Worm (Caenorhabditis elegans) whole organism, L4 larva: ENCODE data around the gene C05C12.1.

ENCODE experiments used
- mxl-2 ChIP-seq: fragments of 200-800 bp; sonication (Bioruptor generic); conservative IDR thresholded peaks from 2 replicates; pipeline ENCODE4 v1.3.6; 2022; ENCODE audit warnings: missing genetic modification reagents, missing genetic modification characterization, missing compliant biosample characterization
- unc-39 ChIP-seq: sonication (generic microtip); optimal IDR thresholded peaks from 2 replicates; lab custom pipeline; 2017; ENCODE audit warnings: missing biosample characterization, missing genetic modification characterization
- ztf-11 ChIP-seq: fragments of 150-350 bp; optimal IDR thresholded peaks from 2 replicates; lab custom pipeline; 2014; ENCODE audit warnings: missing biosample characterization, missing genetic modification characterization

ce11 chrIV:11276026-11276425 lies 22.2 kb downstream of the C05C12.1 start:
- TF ChIP-seq unc-39, result no peak
- no peak for TF ChIP-seq mxl-2 (GFP tag; lab: Robert Waterston, UW)
- no peak for TF ChIP-seq ztf-11 (tag; lab: Kevin White, UChicago)
